Worm (Caenorhabditis elegans) whole organism, early embryonic: Measurements from ENCODE around the gene C01G10.5.

Experiments
- B0310.2 ChIP-seq: sonication (generic microtip); optimal IDR thresholded peaks from 2 replicates; lab custom pipeline; 2016; ENCODE audit warnings: mild to moderate bottlenecking, missing genetic modification characterization, missing compliant biosample characterization
- F13C5.2 ChIP-seq: sonication (generic microtip); optimal IDR thresholded peaks from 2 replicates; lab custom pipeline; 2017; ENCODE audit warnings: mild to moderate bottlenecking, missing genetic modification characterization, inconsistent platforms, missing compliant biosample characterization
- aly-1 ChIP-seq: sonication (generic microtip); optimal IDR thresholded peaks from 2 replicates; lab custom pipeline; 2016; ENCODE audit warnings: missing genetic modification characterization, missing compliant biosample characterization
- ama-1 ChIP-seq: fragments of 150-350 bp; optimal IDR thresholded peaks from 2 replicates; lab custom pipeline; 2014
- ceh-13 ChIP-seq: fragments of 200-800 bp; sonication (Bioruptor generic); optimal IDR thresholded peaks from 2 replicates; lab custom pipeline; 2018; ENCODE audit warnings: mild to moderate bottlenecking, missing genetic modification characterization, missing compliant biosample characterization
- ceh-36 ChIP-seq: sonication (generic microtip); optimal IDR thresholded peaks from 2 replicates; lab custom pipeline; 2016; ENCODE audit warnings: missing genetic modification characterization, inconsistent platforms, missing compliant biosample characterization
- ets-7 ChIP-seq: sonication (generic microtip); optimal IDR thresholded peaks from 2 replicates; lab custom pipeline; 2016; ENCODE audit warnings: missing genotype, missing genetic modification characterization, missing compliant biosample characterization
- flt-1 ChIP-seq: fragments of 200-800 bp; sonication (Bioruptor generic); IDR thresholded peaks from 2 replicates; pipeline ENCODE4 v1.3.6; 2022; ENCODE audit warnings: missing genetic modification characterization, missing compliant biosample characterization
- hmbx-1 ChIP-seq: sonication (generic microtip); optimal IDR thresholded peaks from 2 replicates; lab custom pipeline; 2016; ENCODE audit warnings: mild to moderate bottlenecking, missing genetic modification characterization, missing compliant biosample characterization
- hmg-4 ChIP-seq: fragments of 200-800 bp; sonication (Bioruptor generic); optimal IDR thresholded peaks from 2 replicates; lab custom pipeline; 2018; ENCODE audit warnings: mild to moderate bottlenecking, missing genetic modification characterization, missing compliant biosample characterization
- hnd-1 ChIP-seq: sonication (generic microtip); optimal IDR thresholded peaks from 2 replicates; lab custom pipeline; 2016; ENCODE audit warnings: missing genetic modification characterization, missing compliant biosample characterization
- pes-1 ChIP-seq: fragments of 200-800 bp; sonication (Bioruptor generic); IDR thresholded peaks from 2 replicates; pipeline ENCODE4 v1.3.6; 2022; ENCODE audit warnings: missing genetic modification reagents, missing genetic modification characterization, missing compliant biosample characterization
- scrt-1 ChIP-seq: fragments of 200-800 bp; sonication (Bioruptor generic); IDR thresholded peaks from 2 replicates; pipeline ENCODE4 v1.3.6; 2022; ENCODE audit warnings: missing genetic modification characterization, missing compliant biosample characterization
- sea-1 ChIP-seq: fragments of 200-800 bp; sonication (Bioruptor generic); conservative IDR thresholded peaks from 2 replicates; pipeline ENCODE4 v1.3.6; 2022; ENCODE audit warnings: missing genetic modification characterization, missing compliant biosample characterization
- tbx-11 ChIP-seq: fragments of 200-800 bp; sonication (Bioruptor generic); IDR thresholded peaks from 2 replicates; pipeline ENCODE4 v1.3.6; 2022; ENCODE audit warnings: missing genetic modification characterization, missing compliant biosample characterization
- tbx-37 ChIP-seq: fragments of 200-800 bp; sonication (Bioruptor generic); conservative IDR thresholded peaks from 2 replicates; pipeline ENCODE4 v1.3.6; 2022; ENCODE audit warnings: missing genetic modification reagents, missing genetic modification characterization, missing compliant biosample characterization
- tra-4 ChIP-seq: sonication (generic microtip); optimal IDR thresholded peaks from 2 replicates; lab custom pipeline; 2017; ENCODE audit warnings: missing genetic modification characterization, missing compliant biosample characterization

The C01G10.5 gene

DNA sequence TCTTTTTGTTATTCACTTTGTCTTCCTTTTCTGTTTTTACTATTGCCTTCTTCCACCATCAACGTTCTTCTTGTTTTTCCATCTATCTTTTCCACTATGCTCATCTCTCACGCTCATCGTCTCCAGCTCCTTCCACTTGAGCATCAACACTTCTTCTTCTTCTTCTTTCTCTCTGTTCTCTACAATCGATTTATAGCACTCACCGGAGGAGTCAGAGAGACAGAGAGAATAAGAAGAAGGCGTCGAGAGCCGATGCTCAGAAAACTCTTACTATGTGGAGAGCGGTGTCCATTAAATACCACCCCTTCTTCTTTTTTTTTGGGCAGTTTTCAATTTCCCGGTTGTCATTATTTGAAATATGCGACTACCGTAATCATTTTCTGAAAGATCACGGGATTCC is 14.4 kb downstream of the C01G10.5 start:
- TF ChIP-seq ets-7: no peak
- TF ChIP-seq F13C5.2 (tag; lab: Kevin White, UChicago): no peak
- no peak for TF ChIP-seq hmg-4 (GFP tag; lab: Kevin White, UChicago)
- TF ChIP-seq ceh-13: no peak
- no peak for TF ChIP-seq hmbx-1 (tag; lab: Kevin White, UChicago)
- no peak for TF ChIP-seq ceh-36
- no peak for TF ChIP-seq B0310.2 (tag; lab: Kevin White, UChicago)
- no peak for TF ChIP-seq tra-4 (tag; lab: Kevin White, UChicago)
- TF ChIP-seq flt-1: no peak
- TF ChIP-seq tbx-11 (GFP tag; lab: Robert Waterston, UW): no peak
- TF ChIP-seq sea-1 (GFP tag; lab: Robert Waterston, UW): no peak
- no peak for TF ChIP-seq tbx-37 (GFP tag; lab: Robert Waterston, UW)

DNA sequence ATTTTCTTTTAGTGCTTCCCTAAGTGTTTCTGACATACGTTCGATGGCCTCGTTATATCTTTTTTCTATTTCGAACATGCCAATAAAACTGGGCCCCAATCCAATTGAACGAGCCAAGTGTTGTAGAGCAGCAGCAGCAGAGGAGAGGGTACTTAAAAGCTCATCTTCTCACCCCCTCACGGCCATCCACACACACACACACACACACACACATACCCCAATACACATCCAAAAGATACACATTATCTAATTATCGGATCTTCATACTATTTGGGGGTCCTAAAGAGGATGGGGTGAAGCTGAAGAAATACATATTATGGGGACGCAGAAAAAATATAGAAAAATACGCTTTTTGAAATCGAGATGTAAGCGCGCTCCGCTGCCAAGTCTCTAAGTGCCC is 16.6 kb downstream of the C01G10.5 start:
- TF ChIP-seq tbx-11 (GFP tag; lab: Robert Waterston, UW): 0 out of 2 replicates have a peak, but pooled peaks have one; percentile 24
- no peak for TF ChIP-seq ceh-36
- no peak for TF ChIP-seq pes-1 (GFP tag; lab: Robert Waterston, UW)

DNA sequence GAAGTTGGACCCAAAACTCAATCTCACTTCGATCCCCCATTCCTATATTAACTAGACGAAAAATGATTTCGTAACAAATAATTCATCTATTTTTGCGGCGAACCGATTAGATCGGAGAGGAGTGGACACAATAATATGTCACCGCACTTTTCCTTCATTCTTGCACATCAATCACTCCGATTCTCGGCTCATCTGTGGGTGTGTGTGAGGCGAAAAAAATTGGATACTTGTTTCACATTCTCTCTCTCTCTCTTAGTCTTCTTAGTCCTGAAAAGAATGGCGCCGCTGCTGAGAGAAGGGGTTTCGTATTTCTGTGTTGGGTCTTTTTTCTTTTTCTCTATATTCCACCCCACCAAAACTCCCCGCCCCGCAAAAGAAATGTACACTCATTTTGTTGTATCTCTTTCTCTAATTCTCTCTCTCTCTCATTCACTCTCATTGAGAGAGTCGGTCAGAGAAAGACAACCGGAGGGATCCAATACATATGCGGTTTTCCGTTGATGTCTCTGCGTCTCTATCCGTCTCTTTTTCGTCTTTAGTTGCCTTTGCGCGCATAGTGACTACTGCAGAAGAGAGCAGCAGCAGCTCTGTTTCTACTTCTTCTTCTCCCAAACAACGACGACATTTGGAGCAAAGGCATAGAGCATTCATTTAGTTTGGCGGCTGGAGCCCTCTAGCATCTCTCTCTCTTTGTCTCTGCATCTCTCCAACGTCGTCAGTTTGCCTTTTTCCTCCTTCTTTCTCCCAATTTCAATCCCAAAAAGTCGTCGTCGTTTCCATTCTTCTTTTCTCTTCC is 18.1 kb downstream of the C01G10.5 start, which contains the start of gene unc-76:
Gene unc-76 (plus strand): TSS at position 746 of the 796 bp plus-strand sequence.
- peak; percentile 14 for TF ChIP-seq aly-1 (tag; lab: Kevin White, UChicago)
- no peak for TF ChIP-seq tra-4 (tag; lab: Kevin White, UChicago)
- TF ChIP-seq ceh-13: no peak
- peak; percentile 53 for TF ChIP-seq hmg-4 (GFP tag; lab: Kevin White, UChicago)

DNA sequence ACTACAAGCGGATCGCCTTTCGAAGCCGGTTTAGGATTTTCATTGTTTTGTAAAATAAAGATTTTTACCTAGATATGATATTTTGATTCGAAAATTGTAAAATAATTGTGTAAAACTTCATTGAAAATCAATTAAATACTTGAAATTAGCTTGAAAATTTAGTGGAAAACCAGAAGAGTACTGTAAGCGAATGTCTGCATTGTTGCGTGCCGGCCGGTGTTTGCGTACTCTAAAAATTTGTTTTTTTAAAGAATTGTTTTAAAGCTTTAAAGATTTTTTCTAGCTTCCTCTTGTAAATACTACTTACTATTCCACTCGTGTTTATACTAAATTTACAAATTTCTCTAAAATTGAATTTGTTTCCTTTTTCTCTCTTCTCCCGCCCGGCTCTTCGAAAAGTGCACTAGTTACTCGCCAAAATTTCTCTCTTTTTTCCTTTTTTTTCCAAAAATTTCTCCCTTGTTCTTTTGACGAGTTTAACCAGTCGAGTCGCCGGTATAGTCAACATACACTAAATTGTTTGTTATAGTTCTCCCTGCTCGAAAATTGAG is 19.8 kb downstream of the C01G10.5 start:
- TF ChIP-seq tra-4 (tag; lab: Kevin White, UChicago) (no peak), pes-1 (GFP tag; lab: Robert Waterston, UW) (no peak), ama-1 (lab: Kevin White, UChicago) (no peak), hnd-1 (no peak), aly-1 (tag; lab: Kevin White, UChicago) (no peak), ceh-36 (no peak)

DNA sequence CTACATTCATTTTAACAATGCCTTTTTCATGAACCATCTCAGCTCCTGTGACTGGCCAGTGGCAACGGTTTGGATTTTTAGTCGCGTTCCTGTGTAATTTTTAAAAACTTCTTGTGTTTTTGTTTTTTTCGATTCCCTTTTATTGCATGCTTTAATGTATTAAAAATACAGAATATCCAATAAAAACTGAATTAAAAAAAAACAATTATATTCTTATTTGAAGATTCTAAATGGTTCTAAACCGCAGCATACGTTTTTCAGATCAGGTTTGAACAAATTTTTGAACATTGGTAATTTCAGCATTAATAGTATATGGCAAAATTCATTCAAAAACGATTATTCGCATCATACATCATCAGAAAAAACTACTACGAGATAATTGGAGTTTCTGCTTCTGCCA is 21.0 kb downstream of the C01G10.5 start, which contains the start of gene dnj-3:
Gene dnj-3 (plus strand): TSS at position 301 of the 400 bp plus-strand sequence.
- TF ChIP-seq tbx-37 (GFP tag; lab: Robert Waterston, UW): no peak
- no peak for TF ChIP-seq tra-4 (tag; lab: Kevin White, UChicago)
- no peak for TF ChIP-seq hmg-4 (GFP tag; lab: Kevin White, UChicago)

DNA sequence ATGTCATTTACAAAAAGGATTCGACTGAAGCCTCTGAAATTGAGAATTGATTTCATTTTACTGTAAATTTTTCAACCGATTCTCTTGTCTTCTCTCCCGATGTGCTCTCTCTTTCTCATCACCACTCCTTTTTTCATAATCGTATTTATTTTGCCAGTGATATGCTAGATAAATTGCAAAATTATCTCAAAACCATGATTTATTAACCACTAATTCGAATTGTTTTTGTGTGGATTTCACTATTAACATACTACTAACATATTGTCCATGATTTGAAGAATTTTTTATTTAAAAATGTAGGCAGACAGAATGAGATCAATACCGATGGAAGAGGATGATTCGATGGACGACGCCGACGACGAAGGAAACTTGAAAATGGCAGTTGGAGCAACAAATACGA is 22.2 kb downstream of the C01G10.5 start, which contains the start of gene C25D7.10:
Gene C25D7.10 (plus strand): TSS at position 301 of the 400 bp plus-strand sequence.
- no peak for TF ChIP-seq flt-1
- no peak for TF ChIP-seq ceh-13
- TF ChIP-seq tbx-11 (GFP tag; lab: Robert Waterston, UW): no peak
- no peak for TF ChIP-seq B0310.2 (tag; lab: Kevin White, UChicago)
- no peak for TF ChIP-seq ceh-36
- no peak for TF ChIP-seq sea-1 (GFP tag; lab: Robert Waterston, UW)
- no peak for TF ChIP-seq tbx-37 (GFP tag; lab: Robert Waterston, UW)
- TF ChIP-seq hnd-1: no peak
- no peak for TF ChIP-seq ama-1 (lab: Kevin White, UChicago)
- TF ChIP-seq ets-7: no peak
- TF ChIP-seq tra-4 (tag; lab: Kevin White, UChicago): no peak
- no peak for TF ChIP-seq F13C5.2 (tag; lab: Kevin White, UChicago)
- TF ChIP-seq scrt-1 (GFP tag; lab: Robert Waterston, UW): no peak
- TF ChIP-seq pes-1 (GFP tag; lab: Robert Waterston, UW): no peak
- TF ChIP-seq hmg-4 (GFP tag; lab: Kevin White, UChicago): no peak
- TF ChIP-seq hmbx-1 (tag; lab: Kevin White, UChicago): no peak
- no peak for TF ChIP-seq aly-1 (tag; lab: Kevin White, UChicago)

DNA sequence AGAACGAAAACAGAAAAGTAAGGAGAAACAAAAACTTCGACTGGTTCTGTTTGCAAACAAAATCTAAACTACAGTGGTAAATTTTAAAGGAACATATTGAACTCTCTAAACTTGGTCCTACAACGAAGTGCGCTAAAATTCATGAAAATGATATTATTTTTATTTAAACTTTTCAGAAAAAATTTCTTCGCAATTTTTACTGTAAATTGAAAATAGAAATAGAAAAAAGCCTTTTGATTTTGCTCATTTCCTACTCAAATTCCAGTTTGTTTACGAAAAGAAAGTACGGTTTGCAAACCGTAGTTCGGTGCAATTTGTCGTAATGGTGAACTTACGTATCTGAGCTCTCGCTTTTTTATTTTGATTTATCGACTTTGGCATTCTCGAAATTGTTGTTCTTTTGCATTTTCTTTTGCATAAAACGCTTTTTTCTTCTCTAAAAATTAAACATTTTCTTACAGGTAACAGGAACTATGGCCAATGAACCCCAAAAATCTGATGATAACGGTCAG is 23.4 kb downstream of the C01G10.5 start, which contains the start of gene otub-1:
Gene otub-1 (plus strand): TSS at position 462 of the 512 bp plus-strand sequence.
- no peak for TF ChIP-seq sea-1 (GFP tag; lab: Robert Waterston, UW)
- TF ChIP-seq tbx-11 (GFP tag; lab: Robert Waterston, UW): no peak
- no peak for TF ChIP-seq ceh-36
- no peak for TF ChIP-seq ets-7
- TF ChIP-seq tra-4 (tag; lab: Kevin White, UChicago): no peak
- TF ChIP-seq tbx-37 (GFP tag; lab: Robert Waterston, UW): no peak
- no peak for TF ChIP-seq scrt-1 (GFP tag; lab: Robert Waterston, UW)
- TF ChIP-seq F13C5.2 (tag; lab: Kevin White, UChicago): no peak
- TF ChIP-seq aly-1 (tag; lab: Kevin White, UChicago): no peak
- TF ChIP-seq flt-1: no peak
- no peak for TF ChIP-seq ama-1 (lab: Kevin White, UChicago)
- no peak for TF ChIP-seq hmbx-1 (tag; lab: Kevin White, UChicago)
- TF ChIP-seq B0310.2 (tag; lab: Kevin White, UChicago): no peak
- no peak for TF ChIP-seq pes-1 (GFP tag; lab: Robert Waterston, UW)
- no peak for TF ChIP-seq ceh-13
- no peak for TF ChIP-seq hnd-1
